Fruit fly (Drosophila melanogaster) whole organism, prepupa: ENCODE data around the gene Fntb.

Experiments
- CG10669 ChIP-seq: fragments of 200-800 bp; sonication (Bioruptor generic); optimal IDR thresholded peaks from 3 replicates; lab custom pipeline; 2018; ENCODE audit warnings: missing biosample characterization, mild to moderate bottlenecking, missing genetic modification characterization, moderate library complexity
- CG4318 ChIP-seq: fragments of 200-800 bp; sonication (Bioruptor generic); optimal IDR thresholded peaks from 3 replicates; lab custom pipeline; 2017; ENCODE audit warnings: missing biosample characterization, mild to moderate bottlenecking, missing genetic modification characterization
- CG6854 ChIP-seq: fragments of 200-800 bp; sonication (Bioruptor generic); optimal IDR thresholded peaks from 2 replicates; lab custom pipeline; 2017; ENCODE audit warnings: missing biosample characterization, mild to moderate bottlenecking, missing genetic modification characterization
- Hr38 ChIP-seq: sonication (Bioruptor generic); optimal IDR thresholded peaks from 2 replicates; lab custom pipeline; 2016; ENCODE audit warnings: missing biosample characterization, missing genetic modification characterization
- Lpt ChIP-seq: fragments of 200-800 bp; sonication (Bioruptor generic); optimal IDR thresholded peaks from 3 replicates; lab custom pipeline; 2016; ENCODE audit warnings: missing biosample characterization, missing genetic modification characterization
- cyc ChIP-seq: fragments of 200-800 bp; sonication (Bioruptor generic); optimal IDR thresholded peaks from 3 replicates; lab custom pipeline; 2016; ENCODE audit warnings: missing biosample characterization, missing genetic modification characterization
- fkh ChIP-seq: fragments of 200-800 bp; sonication (Bioruptor generic); optimal IDR thresholded peaks from 3 replicates; lab custom pipeline; 2017; ENCODE audit warnings: missing biosample characterization, mild to moderate bottlenecking, missing genetic modification characterization, moderate library complexity

DNA sequence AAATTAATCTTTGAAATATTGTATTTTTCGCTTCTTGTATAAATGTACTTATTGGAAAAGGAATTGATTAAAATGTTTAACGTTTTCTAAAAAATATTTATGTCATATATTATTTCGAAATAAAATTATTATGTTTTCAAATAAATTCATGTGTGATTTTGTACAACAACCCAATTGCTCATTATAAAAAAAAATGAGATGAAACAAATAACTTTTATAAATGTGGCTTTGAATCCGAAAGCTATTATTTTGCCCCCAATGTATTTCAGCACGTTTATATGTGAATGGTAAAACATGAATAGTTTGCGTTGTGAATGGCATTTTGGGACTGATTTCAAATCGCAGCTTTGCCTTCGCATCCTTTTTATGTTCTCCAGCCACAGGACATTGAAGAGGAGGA lies 1.8 kb downstream of the Fntb start, which contains the start of gene CG14881:
- no peak for TF ChIP-seq CG4318 (GFP tag; lab: Kevin White, UChicago)
- TF ChIP-seq cyc (GFP tag; lab: Kevin White, UChicago), result no peak
- TF ChIP-seq Hr38, result no peak
- no peak for TF ChIP-seq CG10669 (GFP tag; lab: Kevin White, UChicago)
- no peak for TF ChIP-seq Lpt (GFP tag; lab: Kevin White, UChicago)
- TF ChIP-seq fkh, result no peak
- no peak for TF ChIP-seq CG6854 (GFP tag; lab: Kevin White, UChicago)
